Worm (Caenorhabditis elegans) whole organism, L1 larva: ENCODE measurements around the gene txdc-12.1.

Source experiments
- ces-1 ChIP-seq: fragments of 150-350 bp; optimal IDR thresholded peaks from 2 replicates; lab custom pipeline; 2014; ENCODE audit warnings: missing biosample characterization, missing genetic modification reagents, missing genetic modification characterization
- elt-2 ChIP-seq: sonication (generic microtip); optimal IDR thresholded peaks from 2 replicates; lab custom pipeline; 2016; ENCODE audit warnings: missing genetic modification characterization, mild to moderate bottlenecking, inconsistent platforms, missing compliant biosample characterization, missing genetic modification reagents
- lin-35 ChIP-seq, 2 experiments: fragments of 150-350 bp; optimal IDR thresholded peaks; 2 replicates each; lab custom pipeline; 2014; ENCODE audit warnings: missing biosample characterization in 2 of 2, missing genetic modification characterization in 2 of 2, missing genetic modification reagents in 2 of 2
- lsy-2 ChIP-seq, 2 experiments: fragments of 150-350 bp; optimal IDR thresholded peaks; 2 replicates each; lab custom pipeline; 2014; ENCODE audit warnings: missing biosample characterization in 2 of 2, missing genetic modification characterization in 2 of 2
- nhr-19 ChIP-seq: fragments of 200-800 bp; sonication (Bioruptor generic); conservative IDR thresholded peaks from 2 replicates; pipeline ENCODE4 v1.3.6; 2022; ENCODE audit warnings: missing genetic modification characterization, missing compliant biosample characterization
- nhr-28 ChIP-seq: fragments of 150-350 bp; optimal IDR thresholded peaks from 2 replicates; lab custom pipeline; 2014; ENCODE audit warnings: missing biosample characterization, missing genetic modification characterization
- pag-3 ChIP-seq: sonication (generic microtip); optimal IDR thresholded peaks from 2 replicates; lab custom pipeline; 2017; ENCODE audit warnings: missing genetic modification characterization, mild to moderate bottlenecking, missing compliant biosample characterization, antibody characterized with exemption, borderline replicate concordance; ENCODE audit not compliant: insufficient read depth
- skn-1 ChIP-seq: fragments of 150-350 bp; optimal IDR thresholded peaks from 2 replicates; lab custom pipeline; 2014; ENCODE audit warnings: missing biosample characterization, missing genetic modification characterization
- sptf-1 ChIP-seq: fragments of 150-350 bp; optimal IDR thresholded peaks from 2 replicates; lab custom pipeline; 2014; ENCODE audit warnings: missing biosample characterization, missing genetic modification characterization
- tbx-2 ChIP-seq: sonication (generic microtip); optimal IDR thresholded peaks from 2 replicates; lab custom pipeline; 2016; ENCODE audit warnings: missing genetic modification characterization, missing compliant biosample characterization
- zag-1 ChIP-seq: fragments of 150-350 bp; optimal IDR thresholded peaks from 2 replicates; lab custom pipeline; 2014; ENCODE audit warnings: missing biosample characterization, missing genetic modification characterization

DNA sequence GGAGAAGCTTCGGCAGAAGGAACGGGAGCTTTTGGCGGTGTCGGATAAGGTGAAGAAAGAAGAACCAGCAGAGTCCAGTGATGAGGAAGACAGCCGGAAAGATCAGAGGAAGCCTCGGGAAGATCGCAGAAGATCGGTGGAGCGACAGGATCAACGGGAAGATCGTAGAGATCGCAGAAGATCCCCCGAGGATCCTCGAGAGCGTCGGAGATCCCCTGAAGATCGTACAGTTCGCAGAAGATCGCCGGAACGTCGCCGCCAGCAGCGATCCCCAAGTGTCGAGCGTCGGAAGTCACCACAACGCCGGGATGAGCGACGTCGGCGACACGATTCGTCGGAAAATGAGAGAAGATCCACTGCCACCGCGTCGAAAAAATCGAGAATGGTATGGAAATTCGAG is 14.0 kb upstream of the txdc-12.1 start:
- TF ChIP-seq lin-35 (GFP tag; optimal IDR thresholded peaks at IDR 0.05; lab: Kevin White, UChicago) (no peak), pag-3 (tag; lab: Kevin White, UChicago) (no peak), nhr-28 (tag; lab: Kevin White, UChicago) (no peak), skn-1 (tag; lab: Kevin White, UChicago) (no peak), ces-1 (GFP tag; lab: Kevin White, UChicago) (no peak), nhr-19 (GFP tag; lab: Robert Waterston, UW) (no peak), lsy-2 (tag; optimal IDR thresholded peaks at IDR 0.05; lab: Kevin White, UChicago) (no peak), tbx-2 (tag; lab: Kevin White, UChicago) (no peak), sptf-1 (tag; lab: Kevin White, UChicago) (no peak), zag-1 (no peak), elt-2 (tag; lab: Kevin White, UChicago) (no peak)
